Worm (Caenorhabditis elegans): Measurements from ENCODE around the gene F32D8.2.

The F32D8.2 gene

ce11 chrV:10909959-10910358, 26.4 kb downstream of the F32D8.2 start:
- TF ChIP-seq sea-2 (GFP tag; IDR thresholded peaks at IDR 0.05) (no peak), lin-35 (GFP tag; optimal IDR thresholded peaks at IDR 0.05) (no peak), F33H1.4 (GFP tag; IDR thresholded peaks at IDR 0.05) (no peak), ceh-27 (GFP tag; optimal IDR thresholded peaks at IDR 0.05) (no peak), Y95B8A.8 (GFP tag; IDR thresholded peaks at IDR 0.05) (no peak), ztf-26 (tag; optimal IDR thresholded peaks at IDR 0.05) (no peak), ceh-100 (GFP tag; IDR thresholded peaks at IDR 0.05) (no peak), B0035.1 (tag; optimal IDR thresholded peaks at IDR 0.05) (no peak), hrde-1 (tag; optimal IDR thresholded peaks at IDR 0.05; ENCODE audit: borderline replicate concordance) (no peak), dox-1 (GFP tag; IDR thresholded peaks at IDR 0.05) (no peak), pha-4 (tag; optimal IDR thresholded peaks at IDR 0.05) (no peak), tlf-1 (GFP tag; optimal IDR thresholded peaks at IDR 0.05) (no peak), ztf-3 (GFP tag; optimal IDR thresholded peaks at IDR 0.05) (no peak), dpff-1 (tag; optimal IDR thresholded peaks at IDR 0.05) (no peak), cebp-2 (GFP tag; IDR thresholded peaks at IDR 0.05) (no peak), F22D6.2 (tag; optimal IDR thresholded peaks at IDR 0.05) (no peak)

- TF ChIP-seq snpc-4 (GFP tag; optimal IDR thresholded peaks at IDR 0.05), result no peak
- no peak for TF ChIP-seq snpc-4 (tag; optimal IDR thresholded peaks at IDR 0.05)
- TF ChIP-seq ZK185.1 (tag; optimal IDR thresholded peaks at IDR 0.05; ENCODE audit: poor library complexity, severe bottlenecking), result no peak
- TF ChIP-seq somi-1 (GFP tag; optimal IDR thresholded peaks at IDR 0.05), result no peak
- TF ChIP-seq attf-6 (GFP tag; IDR thresholded peaks at IDR 0.05), result no peak
- TF ChIP-seq hsf-1 (GFP tag; IDR thresholded peaks at IDR 0.05), result no peak
- no peak for TF ChIP-seq madf-3 (GFP tag; IDR thresholded peaks at IDR 0.05)
- no peak for TF ChIP-seq attf-5 (GFP tag; optimal IDR thresholded peaks at IDR 0.05)
- no peak for TF ChIP-seq bed-2 (GFP tag; IDR thresholded peaks at IDR 0.05)
- no peak for TF ChIP-seq F37B4.10 (GFP tag; IDR thresholded peaks at IDR 0.05)
- no peak for TF ChIP-seq nhr-27 (tag; optimal IDR thresholded peaks at IDR 0.05)
- TF ChIP-seq zim-3 (tag; optimal IDR thresholded peaks at IDR 0.05), result no peak
- no peak for TF ChIP-seq akir-1 (GFP tag; optimal IDR thresholded peaks at IDR 0.05)
- no peak for TF ChIP-seq F22D6.2 (tag; optimal IDR thresholded peaks at IDR 0.05)
- TF ChIP-seq F23B12.7 (tag; optimal IDR thresholded peaks at IDR 0.05; ENCODE audit: insufficient read depth), result no peak
- no peak for TF ChIP-seq lsy-27 (tag; optimal IDR thresholded peaks at IDR 0.05; ENCODE audit: borderline replicate concordance, insufficient read depth)
These were observed 32.3 kb downstream of the F32D8.2 start for ce11 chrV:10915922-10916321.

- TF ChIP-seq rec-8 (tag; optimal IDR thresholded peaks at IDR 0.05), result no peak
- no peak for TF ChIP-seq K12H6.12 (tag; optimal IDR thresholded peaks at IDR 0.05)
- TF ChIP-seq tbx-9 (tag; optimal IDR thresholded peaks at IDR 0.05; ENCODE audit: borderline replicate concordance), result no peak
- no peak for TF ChIP-seq unc-62 (GFP tag; optimal IDR thresholded peaks at IDR 0.05)
- no peak for TF ChIP-seq xnd-1 (tag; optimal IDR thresholded peaks at IDR 0.05)
- no peak for TF ChIP-seq F22D6.2 (tag; optimal IDR thresholded peaks at IDR 0.05)
- TF ChIP-seq Y79H2A.3 (GFP tag; conservative IDR thresholded peaks at IDR 0.05), result no peak
These were observed 34.8 kb downstream of the F32D8.2 start, which contains the start of gene F58B4.2 for ce11 chrV:10918373-10918772. Gene F58B4.2 (minus strand): TSS chrV:10918473.

Data from whole organism, young adult.